Fruit fly (Drosophila melanogaster): Measurements from ENCODE around the gene CG32202.

Gene CG32202

DNA sequence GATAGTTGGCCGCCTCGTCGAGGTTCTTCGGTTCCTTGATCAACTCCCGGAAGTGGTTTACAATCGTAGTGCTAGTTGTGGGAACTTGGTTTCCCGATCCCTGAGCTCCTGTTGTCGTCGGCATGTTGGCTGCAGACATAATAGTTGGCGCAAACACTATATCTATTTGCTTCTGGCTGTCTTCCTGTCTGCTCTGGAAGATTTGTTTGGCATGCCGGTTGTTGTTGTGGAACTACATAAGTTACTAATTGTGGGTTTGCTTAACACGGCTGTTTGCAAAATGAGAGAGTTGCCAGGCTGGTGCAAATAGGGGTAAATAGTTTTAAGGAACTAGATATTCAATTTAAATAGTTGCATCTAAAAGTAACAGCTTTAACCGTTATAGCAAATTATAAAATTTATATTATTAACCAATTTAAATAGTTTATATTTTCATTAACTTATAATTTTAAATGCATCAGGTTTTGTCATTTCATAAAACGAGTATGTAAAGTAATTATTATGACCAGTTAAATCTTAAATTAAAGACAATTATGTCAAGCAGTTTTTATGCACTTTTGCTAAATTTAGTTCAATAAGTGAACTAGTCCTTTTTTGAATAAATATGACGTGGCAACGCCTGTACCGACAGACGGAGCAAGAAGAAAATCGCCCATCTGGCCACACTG, at the start of gene CG32202, which contains the start of gene Sgf11:
Gene CG32202, plus strand, starts transcription at position 635 of the 668 bp plus-strand sequence.
Gene Sgf11, minus strand, starts transcription at position 287 of the 668 bp plus-strand sequence.
- TF ChIP-seq ttk (optimal IDR thresholded peaks at IDR 0.05): no peak

DNA sequence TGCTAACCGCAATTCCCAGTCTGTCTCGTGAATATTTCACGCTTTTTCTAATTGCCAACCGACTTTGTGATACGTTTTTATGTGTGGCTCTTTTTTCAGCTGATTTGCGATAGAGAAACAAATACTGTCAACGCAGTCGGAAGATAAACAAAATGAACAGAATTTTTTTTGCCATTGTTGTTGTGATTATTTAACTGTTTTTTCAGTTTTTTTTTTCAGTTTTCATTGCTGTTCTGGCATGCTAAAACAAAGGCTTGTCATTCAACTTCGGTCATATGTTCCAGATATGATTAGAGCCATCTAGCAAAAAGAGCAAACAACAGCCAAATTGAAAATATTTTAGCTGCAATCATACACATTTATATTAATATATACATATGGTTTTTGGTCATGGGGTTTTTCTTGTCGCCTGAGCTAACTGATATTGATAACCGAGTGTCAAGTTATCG, 49.8 kb upstream of the CG32202 start:
- TF ChIP-seq Myc (optimal IDR thresholded peaks at IDR 0.05) (no peak), h (optimal IDR thresholded peaks at IDR 0.05) (no peak), insv (optimal IDR thresholded peaks at IDR 0.05) (no peak)

DNA sequence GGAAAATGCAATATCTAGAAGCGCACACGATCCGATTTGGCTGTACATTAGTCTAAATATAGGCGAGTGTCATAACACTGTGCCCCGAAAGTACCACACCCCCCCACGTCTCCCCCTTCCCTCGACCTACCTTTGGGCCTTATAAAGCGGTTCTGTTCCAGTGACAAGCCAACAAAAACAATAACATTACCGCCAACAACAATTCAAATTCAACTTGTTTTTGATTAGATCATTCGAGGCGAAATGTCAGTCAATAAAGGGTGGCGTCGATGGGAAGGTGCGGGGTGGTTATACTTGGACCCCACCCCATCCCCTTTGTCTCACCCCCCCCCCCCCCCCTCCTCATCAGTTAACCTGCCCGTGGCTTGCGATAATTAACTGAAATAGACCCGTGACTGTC, 48.9 kb upstream of the CG32202 start:
- TF ChIP-seq ttk (optimal IDR thresholded peaks at IDR 0.05): no peak
- no peak for TF ChIP-seq Sin3A (optimal IDR thresholded peaks at IDR 0.05)
- no peak for TF ChIP-seq h (optimal IDR thresholded peaks at IDR 0.05)
- no peak for TF ChIP-seq psq (optimal IDR thresholded peaks at IDR 0.05)
- TF ChIP-seq Myc (optimal IDR thresholded peaks at IDR 0.05): no peak
- no peak for TF ChIP-seq insv (optimal IDR thresholded peaks at IDR 0.05)

DNA sequence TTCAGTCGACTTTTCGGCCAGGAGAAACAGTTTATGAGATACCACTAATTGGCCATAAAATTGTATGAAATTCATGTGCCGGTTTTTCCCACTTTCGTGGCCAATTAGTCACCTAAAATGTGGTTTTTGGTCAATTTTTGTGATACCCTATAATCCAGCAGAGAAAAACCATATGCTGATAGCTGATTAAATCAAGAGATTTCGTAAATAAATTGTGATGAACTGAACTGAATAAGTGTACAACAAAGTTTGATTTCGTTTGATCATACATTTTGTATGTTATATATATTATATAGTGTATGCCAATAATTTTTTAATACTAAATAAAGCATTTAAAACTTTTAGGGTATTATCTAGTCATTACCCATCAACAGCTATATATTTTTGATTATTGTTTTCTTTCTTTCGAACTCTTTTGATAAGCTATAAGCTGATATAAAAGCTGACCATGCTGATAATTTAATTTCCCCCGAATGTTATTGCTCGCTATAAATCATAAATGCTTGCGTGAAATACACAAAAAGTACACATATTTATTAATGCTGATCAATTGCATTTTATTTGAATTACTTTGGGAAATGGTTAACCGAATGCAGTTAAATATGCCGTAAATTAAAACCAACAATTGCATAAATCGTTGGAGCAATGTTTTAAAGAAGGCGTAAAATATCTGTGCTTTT, 47.1 kb upstream of the CG32202 start:
- TF ChIP-seq h (optimal IDR thresholded peaks at IDR 0.05) (no peak), Sin3A (optimal IDR thresholded peaks at IDR 0.05) (no peak), ttk (optimal IDR thresholded peaks at IDR 0.05) (no peak), psq (optimal IDR thresholded peaks at IDR 0.05) (no peak), insv (optimal IDR thresholded peaks at IDR 0.05) (no peak), Myc (optimal IDR thresholded peaks at IDR 0.05) (no peak)

DNA sequence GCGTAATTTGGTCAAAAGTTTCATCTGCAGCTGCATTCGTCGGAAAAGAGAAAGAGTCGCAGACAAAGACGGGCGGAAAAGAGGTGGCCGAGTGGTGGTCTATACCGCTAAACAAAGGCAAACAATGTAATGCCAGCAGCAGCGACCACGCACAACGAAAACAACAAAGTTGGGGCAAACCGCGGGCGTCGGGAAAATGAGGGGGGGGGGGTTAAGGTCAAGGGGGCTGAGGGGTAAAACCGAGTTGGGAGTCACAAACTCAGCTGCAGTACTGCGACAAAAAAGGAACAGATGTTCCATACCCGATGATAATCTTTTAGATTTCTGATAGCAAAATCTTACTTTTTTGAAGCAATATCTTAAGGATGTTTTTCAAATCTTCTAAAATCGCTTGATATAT, 45.2 kb upstream of the CG32202 start:
- TF ChIP-seq Myc (optimal IDR thresholded peaks at IDR 0.05): no peak
- no peak for TF ChIP-seq ttk (optimal IDR thresholded peaks at IDR 0.05)
- no peak for TF ChIP-seq insv (optimal IDR thresholded peaks at IDR 0.05)
- TF ChIP-seq psq (optimal IDR thresholded peaks at IDR 0.05): no peak
- TF ChIP-seq h (optimal IDR thresholded peaks at IDR 0.05): no peak
- no peak for TF ChIP-seq Sin3A (optimal IDR thresholded peaks at IDR 0.05)

DNA sequence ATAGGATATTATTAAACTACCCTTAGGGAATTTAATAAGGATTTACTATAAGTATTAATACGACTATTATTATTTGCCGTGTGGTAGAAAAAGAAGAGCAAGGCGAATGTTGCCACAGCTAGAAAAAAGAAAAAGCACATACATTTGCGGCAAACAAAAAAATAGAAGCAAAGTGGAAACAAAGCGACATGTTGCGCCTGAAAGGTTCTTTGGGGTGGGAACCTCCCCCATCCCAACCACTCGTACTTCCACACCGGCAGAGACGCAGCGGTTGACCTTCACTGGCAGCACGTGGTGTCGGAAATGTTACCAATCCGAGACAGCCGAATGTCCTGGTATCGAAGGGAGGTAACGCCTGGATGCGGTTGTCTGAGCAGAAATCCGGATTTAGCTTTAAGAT, 44.6 kb upstream of the CG32202 start:
- TF ChIP-seq psq (optimal IDR thresholded peaks at IDR 0.05) (no peak), ttk (optimal IDR thresholded peaks at IDR 0.05) (no peak), insv (optimal IDR thresholded peaks at IDR 0.05) (no peak), Sin3A (optimal IDR thresholded peaks at IDR 0.05) (no peak), Myc (optimal IDR thresholded peaks at IDR 0.05) (no peak), h (optimal IDR thresholded peaks at IDR 0.05) (no peak)

DNA sequence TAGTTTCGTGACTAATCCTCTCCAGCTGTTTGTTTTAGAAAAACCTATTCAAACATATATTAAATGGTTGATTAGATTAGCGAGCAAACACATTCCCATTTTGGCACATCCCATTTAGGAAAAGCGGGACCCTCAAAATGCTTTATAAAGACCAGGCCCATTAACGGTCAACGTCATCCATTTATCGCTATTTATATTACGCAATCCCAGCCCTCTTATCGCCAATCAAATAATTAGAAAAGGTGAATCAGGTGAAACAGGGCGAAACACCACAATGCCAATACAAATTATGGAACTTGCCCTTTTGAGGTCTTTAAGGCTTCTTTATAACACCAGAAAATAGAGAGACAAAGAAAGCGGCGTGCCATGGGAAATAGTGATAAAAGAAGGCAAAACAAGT, 43.9 kb upstream of the CG32202 start:
- TF ChIP-seq ttk (optimal IDR thresholded peaks at IDR 0.05) (no peak), Sin3A (optimal IDR thresholded peaks at IDR 0.05) (no peak), Myc (optimal IDR thresholded peaks at IDR 0.05) (no peak), psq (optimal IDR thresholded peaks at IDR 0.05) (no peak), h (optimal IDR thresholded peaks at IDR 0.05) (no peak), insv (optimal IDR thresholded peaks at IDR 0.05) (no peak)

DNA sequence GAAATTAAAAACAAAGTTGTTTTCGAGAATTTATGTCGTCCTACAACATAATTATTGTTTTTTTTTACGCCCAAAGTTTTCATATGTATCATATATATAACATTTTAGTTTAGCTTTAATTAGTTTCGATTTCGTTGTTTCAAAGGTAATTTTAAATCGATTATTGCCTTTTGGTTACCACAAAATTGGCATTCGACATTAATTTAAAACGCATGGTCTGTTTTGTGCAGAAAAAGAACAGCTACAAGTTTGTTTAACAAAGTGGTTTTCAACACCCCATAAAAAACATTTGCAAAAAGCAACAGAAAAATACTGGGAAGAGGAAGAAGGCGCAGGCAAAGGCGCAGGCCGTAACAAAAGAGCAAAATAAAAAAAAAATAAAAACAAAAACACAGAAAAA, 43.5 kb upstream of the CG32202 start:
- no peak for TF ChIP-seq psq (optimal IDR thresholded peaks at IDR 0.05)
- no peak for TF ChIP-seq h (optimal IDR thresholded peaks at IDR 0.05)
- no peak for TF ChIP-seq Myc (optimal IDR thresholded peaks at IDR 0.05)
- TF ChIP-seq Sin3A (optimal IDR thresholded peaks at IDR 0.05): no peak
- TF ChIP-seq insv (optimal IDR thresholded peaks at IDR 0.05): no peak
- no peak for TF ChIP-seq ttk (optimal IDR thresholded peaks at IDR 0.05)

DNA sequence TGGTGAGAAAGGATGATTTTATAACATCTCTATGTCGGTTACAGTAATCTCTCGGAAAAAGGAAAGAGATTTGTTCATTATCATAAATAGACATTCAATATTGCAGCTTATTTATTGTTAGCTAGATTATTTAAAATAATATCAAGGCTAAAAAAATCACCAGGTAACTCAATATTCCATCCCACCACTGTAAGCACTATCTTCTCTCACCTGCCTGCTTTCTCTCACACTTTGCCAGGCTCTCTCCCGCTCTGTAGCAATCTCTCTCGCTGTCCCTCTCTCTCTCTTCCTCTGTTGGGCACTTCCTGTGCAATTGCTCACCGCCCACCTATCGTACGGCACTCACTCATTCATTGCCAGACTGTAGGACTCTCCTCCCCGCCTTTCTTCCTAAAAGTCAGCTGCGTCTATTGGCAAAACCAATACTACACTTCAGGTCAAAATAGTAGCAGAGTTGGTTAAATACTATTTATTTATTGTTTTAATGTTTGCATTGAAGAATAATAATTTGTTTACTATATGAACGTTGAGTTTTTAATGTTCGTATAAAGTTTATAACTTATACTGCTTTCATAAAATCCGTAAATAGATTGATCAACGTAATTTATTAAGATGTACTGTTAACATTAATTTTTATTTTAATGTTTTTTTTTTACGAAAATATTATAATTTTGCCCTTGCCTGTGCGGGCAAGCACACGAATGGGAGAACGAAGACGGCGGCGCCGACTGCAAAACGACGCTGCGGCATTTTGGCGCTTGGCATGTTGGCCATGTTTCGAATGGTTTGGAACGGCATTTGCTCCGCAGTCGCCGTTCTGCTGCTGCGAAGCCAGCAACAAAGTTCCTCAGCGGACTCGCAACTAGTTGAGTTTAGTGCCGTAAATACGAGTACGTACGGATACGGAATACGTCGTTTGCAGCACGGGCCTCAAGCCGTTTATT, 41.1 kb upstream of the CG32202 start:
- no peak for TF ChIP-seq ttk (optimal IDR thresholded peaks at IDR 0.05)
- no peak for TF ChIP-seq Myc (optimal IDR thresholded peaks at IDR 0.05)
- TF ChIP-seq Sin3A (optimal IDR thresholded peaks at IDR 0.05): no peak
- no peak for TF ChIP-seq insv (optimal IDR thresholded peaks at IDR 0.05)
- no peak for TF ChIP-seq psq (optimal IDR thresholded peaks at IDR 0.05)
- TF ChIP-seq h (optimal IDR thresholded peaks at IDR 0.05): no peak

DNA sequence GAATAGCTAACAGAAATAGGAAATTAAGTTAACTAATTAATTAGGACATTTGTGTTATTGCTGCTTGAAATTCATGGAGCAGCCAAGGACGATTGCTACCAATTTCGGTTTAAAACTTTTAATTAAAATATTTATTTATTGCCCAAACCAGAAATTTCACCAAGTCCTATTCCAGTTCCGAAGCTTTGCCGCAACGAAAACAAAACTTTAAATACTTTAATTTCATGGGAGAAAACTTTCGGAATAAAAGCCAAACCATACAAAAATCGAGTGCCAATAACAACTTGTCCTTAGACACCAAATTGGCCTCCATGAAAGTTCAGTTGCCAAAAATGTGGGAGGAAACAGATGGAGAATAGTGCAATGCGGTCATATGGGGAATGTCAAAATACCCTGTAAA, 38.8 kb upstream of the CG32202 start:
- TF ChIP-seq psq (optimal IDR thresholded peaks at IDR 0.05): no peak
- no peak for TF ChIP-seq insv (optimal IDR thresholded peaks at IDR 0.05)
- no peak for TF ChIP-seq Myc (optimal IDR thresholded peaks at IDR 0.05)
- TF ChIP-seq h (optimal IDR thresholded peaks at IDR 0.05): no peak
- no peak for TF ChIP-seq Sin3A (optimal IDR thresholded peaks at IDR 0.05)

DNA sequence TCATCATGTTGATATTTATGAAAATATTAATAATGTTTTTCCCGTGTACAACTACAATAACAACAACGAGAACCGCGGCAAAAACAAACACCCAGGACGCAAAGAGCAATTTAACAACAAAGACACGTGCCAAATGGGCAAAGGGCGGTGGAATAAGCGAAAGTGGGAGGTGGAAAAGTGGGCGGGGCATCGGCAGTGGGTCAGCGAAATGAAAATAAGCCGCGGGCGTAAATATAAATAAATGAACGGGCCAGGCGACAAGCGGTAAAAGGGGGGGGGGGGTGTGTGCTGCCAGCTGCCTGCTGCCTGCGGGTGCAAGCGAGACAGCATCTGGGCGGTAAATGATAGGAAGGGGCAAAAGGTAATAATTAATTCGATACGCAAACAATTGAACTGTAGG, 28.2 kb upstream of the CG32202 start:
- TF ChIP-seq psq (optimal IDR thresholded peaks at IDR 0.05) (no peak), ttk (optimal IDR thresholded peaks at IDR 0.05) (no peak), Sin3A (optimal IDR thresholded peaks at IDR 0.05) (no peak), insv (optimal IDR thresholded peaks at IDR 0.05) (no peak), h (optimal IDR thresholded peaks at IDR 0.05) (no peak), Myc (optimal IDR thresholded peaks at IDR 0.05) (no peak)

DNA sequence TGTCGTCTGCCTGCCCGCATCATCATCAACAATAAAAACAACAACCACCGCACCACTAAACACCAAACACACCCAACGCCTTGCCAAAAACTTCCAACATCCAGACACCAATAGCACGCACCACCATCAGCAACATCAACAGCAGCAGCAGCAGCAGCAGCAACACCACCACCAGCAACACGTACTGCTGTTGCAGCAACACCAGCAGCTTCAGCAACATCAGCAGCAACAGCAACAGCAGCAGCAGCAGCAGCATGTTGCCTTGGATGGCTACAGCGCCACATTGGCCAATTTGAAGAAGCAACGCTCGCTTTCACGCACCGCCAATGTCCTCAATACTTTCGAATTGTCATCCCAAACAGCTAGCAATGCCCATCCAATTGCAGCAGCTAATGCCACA, 16.4 kb upstream of the CG32202 start:
- no peak for TF ChIP-seq Myc (optimal IDR thresholded peaks at IDR 0.05)
- TF ChIP-seq h (optimal IDR thresholded peaks at IDR 0.05): no peak
- no peak for TF ChIP-seq ttk (optimal IDR thresholded peaks at IDR 0.05)
- TF ChIP-seq psq (optimal IDR thresholded peaks at IDR 0.05): no peak
- no peak for TF ChIP-seq Sin3A (optimal IDR thresholded peaks at IDR 0.05)
- no peak for TF ChIP-seq insv (optimal IDR thresholded peaks at IDR 0.05)

Measured in Kc167 (cell line).